Worm (Caenorhabditis elegans) whole organism, mixed stage, embryonic: ENCODE results near the gene F56F10.1.

Experiments
- lsy-2 ChIP-seq: fragments of 150-350 bp; optimal IDR thresholded peaks from 2 replicates; lab custom pipeline; 2014; ENCODE audit warnings: missing biosample characterization, missing genetic modification characterization
- mab-5 ChIP-seq: fragments of 150-350 bp; optimal IDR thresholded peaks from 2 replicates; lab custom pipeline; 2014; ENCODE audit warnings: missing biosample characterization, missing genetic modification characterization
- nhr-28 ChIP-seq: fragments of 150-350 bp; optimal IDR thresholded peaks from 2 replicates; lab custom pipeline; 2014; ENCODE audit warnings: missing biosample characterization, missing genetic modification characterization
- nhr-76 ChIP-seq: sonication (generic microtip); optimal IDR thresholded peaks from 2 replicates; lab custom pipeline; 2017; ENCODE audit warnings: missing biosample characterization, missing genetic modification characterization
- pha-4 ChIP-seq: fragments of 150-350 bp; optimal IDR thresholded peaks from 2 replicates; lab custom pipeline; 2018; ENCODE audit warnings: missing biosample characterization, missing genetic modification reagents, missing genetic modification characterization
- sptf-1 ChIP-seq: sonication (generic microtip); optimal IDR thresholded peaks from 2 replicates; lab custom pipeline; 2017; ENCODE audit warnings: mild to moderate bottlenecking, missing genetic modification characterization, moderate library complexity, missing compliant biosample characterization
- unc-39 ChIP-seq: fragments of 150-350 bp; optimal IDR thresholded peaks from 2 replicates; lab custom pipeline; 2014; ENCODE audit warnings: missing biosample characterization, missing genetic modification characterization
- unc-62 ChIP-seq: fragments of 150-350 bp; optimal IDR thresholded peaks from 2 replicates; lab custom pipeline; 2014; ENCODE audit warnings: missing biosample characterization, missing genetic modification reagents, missing genetic modification characterization

- no peak for TF ChIP-seq nhr-76 (tag; lab: Kevin White, UChicago)
- TF ChIP-seq unc-39 (tag; lab: Kevin White, UChicago), result no peak
- no peak for TF ChIP-seq mab-5 (tag; lab: Kevin White, UChicago)
- TF ChIP-seq nhr-28, result no peak
- TF ChIP-seq pha-4 (tag; lab: Kevin White, UChicago), result peak; percentile 43
- TF ChIP-seq lsy-2 (tag; lab: Kevin White, UChicago), result no peak
- TF ChIP-seq unc-62 (GFP tag; lab: Kevin White, UChicago), result peak; percentile 13
- peak; percentile 53 for TF ChIP-seq sptf-1
Observed at ce11 chrX:827502-827901, 44.9 kb upstream of the F56F10.1 start.
